Fruit fly (Drosophila melanogaster) S2 (cell line): Measurements from ENCODE around the gene CG2604.

Experiments used
- CG8478 ChIP-seq: fragments of >200 bp; optimal IDR thresholded peaks from 2 replicates; lab custom pipeline; 2018
- CTCF ChIP-seq, 2 experiments: fragments of >200 bp; optimal IDR thresholded peaks; 2 replicates each; lab custom pipeline; 2018

DNA sequence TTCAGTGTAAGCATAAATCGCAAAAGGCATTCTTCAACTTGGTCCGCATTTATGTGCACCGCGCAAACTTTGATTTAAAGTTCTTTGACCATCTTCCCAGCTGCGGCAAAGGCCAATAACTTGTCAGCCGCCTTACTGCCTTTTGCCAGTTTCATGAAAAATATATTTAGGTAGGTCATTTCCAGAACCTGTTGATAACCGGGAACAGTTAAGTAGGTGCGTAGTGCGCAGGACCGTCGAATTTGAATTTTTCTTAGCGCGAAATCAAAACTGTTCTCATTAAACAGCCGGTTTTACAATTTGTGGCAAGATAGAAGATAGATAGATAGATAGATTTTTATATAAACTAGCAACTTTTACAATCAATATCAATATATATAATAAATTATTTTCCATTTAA, 51.2 kb downstream of the CG2604 start:
- TF ChIP-seq CTCF (optimal IDR thresholded peaks at IDR 0.05; lab: Kevin White, UChicago): no peak
- TF ChIP-seq CG8478 (lab: Kevin White, UChicago): no peak
